Worm (Caenorhabditis elegans) whole organism, L4 larva: Measurements from ENCODE around the gene pycr-1.

Experiments
- F37D6.2 ChIP-seq: sonication (generic microtip); optimal IDR thresholded peaks from 2 replicates; lab custom pipeline; 2016; ENCODE audit warnings: mild to moderate bottlenecking, missing genetic modification characterization, missing compliant biosample characterization
- F49E8.2 ChIP-seq: sonication (generic microtip); optimal IDR thresholded peaks from 2 replicates; lab custom pipeline; 2016; ENCODE audit warnings: missing compliant biosample characterization, mild to moderate bottlenecking, missing genetic modification characterization, borderline replicate concordance
- T20F7.1 ChIP-seq: fragments of 200-800 bp; sonication (Bioruptor generic); optimal IDR thresholded peaks from 2 replicates; lab custom pipeline; 2018; ENCODE audit warnings: mild to moderate bottlenecking, missing genetic modification characterization, missing compliant biosample characterization
- T26A8.4 ChIP-seq: fragments of 200-800 bp; sonication (Bioruptor generic); IDR thresholded peaks from 2 replicates; pipeline ENCODE4 v1.3.6; 2022; ENCODE audit warnings: missing genetic modification characterization, missing compliant biosample characterization
- Y48G9A.11 ChIP-seq: fragments of 200-800 bp; sonication (Bioruptor generic); IDR thresholded peaks from 2 replicates; pipeline ENCODE4 v1.3.6; 2022; ENCODE audit warnings: missing genetic modification reagents, missing genetic modification characterization, missing compliant biosample characterization
- ZK337.2 ChIP-seq: fragments of 200-800 bp; sonication (Bioruptor generic); IDR thresholded peaks from 2 replicates; pipeline ENCODE4 v1.3.6; 2022; ENCODE audit warnings: missing genetic modification reagents, missing genetic modification characterization, missing compliant biosample characterization
- aha-1 ChIP-seq: fragments of 150-350 bp; peaks from one replicate; lab custom pipeline; 2014; ENCODE audit warnings: missing biosample characterization, missing genetic modification characterization
- aly-2 ChIP-seq: sonication (generic microtip); optimal IDR thresholded peaks from 2 replicates; lab custom pipeline; 2018; ENCODE audit warnings: missing biosample characterization, missing genetic modification characterization
- ama-1 ChIP-seq: fragments of 150-350 bp; optimal IDR thresholded peaks from 2 replicates; lab custom pipeline; 2014; ENCODE audit warnings: inconsistent platforms, mixed read lengths
- arid-1 ChIP-seq: fragments of 200-800 bp; sonication (Bioruptor generic); conservative IDR thresholded peaks from 2 replicates; pipeline ENCODE4 v1.3.6; 2022; ENCODE audit warnings: missing genetic modification reagents, missing genetic modification characterization, missing compliant biosample characterization
- attf-4 ChIP-seq: sonication (generic microtip); optimal IDR thresholded peaks from 3 replicates; lab custom pipeline; 2017; ENCODE audit warnings: missing biosample characterization, missing genetic modification characterization
- ceh-20 ChIP-seq: fragments of 200-800 bp; sonication (Bioruptor generic); IDR thresholded peaks from 2 replicates; pipeline ENCODE4 v1.3.6; 2022; ENCODE audit warnings: missing genetic modification reagents, missing genetic modification characterization, missing compliant biosample characterization
- ceh-32 ChIP-seq: sonication (generic microtip); optimal IDR thresholded peaks from 2 replicates; lab custom pipeline; 2016; ENCODE audit warnings: mild to moderate bottlenecking, missing genetic modification characterization, missing compliant biosample characterization; ENCODE audit not compliant: poor library complexity
- ceh-44 ChIP-seq: fragments of 200-800 bp; sonication (Bioruptor generic); IDR thresholded peaks from 2 replicates; pipeline ENCODE4 v1.3.6; 2022; ENCODE audit warnings: missing genetic modification reagents, missing genetic modification characterization, missing compliant biosample characterization
- ctbp-1 ChIP-seq: fragments of 200-800 bp; sonication (Bioruptor generic); IDR thresholded peaks from 2 replicates; pipeline ENCODE4 v1.3.6; 2022; ENCODE audit warnings: missing genetic modification reagents, missing genetic modification characterization, missing compliant biosample characterization
- daf-16 ChIP-seq, 3 experiments: sonication (generic microtip); optimal IDR thresholded peaks; 2 replicates each; lab custom pipeline; 2016 to 2017; ENCODE audit warnings: missing genetic modification characterization in 3 of 3, missing genetic modification reagents in 3 of 3, mild to moderate bottlenecking in 2 of 3, missing compliant biosample characterization in 2 of 3, missing biosample characterization in 1 of 3, moderate library complexity in 1 of 3
- daf-8 ChIP-seq: fragments of 200-800 bp; sonication (Bioruptor generic); IDR thresholded peaks from 2 replicates; pipeline ENCODE4 v1.3.6; 2022; ENCODE audit warnings: missing genetic modification characterization, missing compliant biosample characterization
- dmd-6 ChIP-seq: fragments of 200-800 bp; sonication (Bioruptor generic); IDR thresholded peaks from 2 replicates; pipeline ENCODE4 v1.3.6; 2022; ENCODE audit warnings: missing genetic modification reagents, missing genetic modification characterization, missing compliant biosample characterization
- hlh-11 ChIP-seq: fragments of 200-800 bp; sonication (Bioruptor generic); optimal IDR thresholded peaks from 2 replicates; lab custom pipeline; 2018; ENCODE audit warnings: mild to moderate bottlenecking, missing genetic modification characterization, missing compliant biosample characterization
- hmg-1.1 ChIP-seq: fragments of 200-800 bp; sonication (Bioruptor generic); IDR thresholded peaks from 2 replicates; pipeline ENCODE4 v1.3.6; 2022; ENCODE audit warnings: missing genetic modification reagents, missing genetic modification characterization, missing compliant biosample characterization
- lim-7 ChIP-seq: fragments of 200-800 bp; sonication (Bioruptor generic); IDR thresholded peaks from 2 replicates; pipeline ENCODE4 v1.3.6; 2022; ENCODE audit warnings: missing genetic modification characterization, missing compliant biosample characterization
- lin-1 ChIP-seq: fragments of 200-800 bp; sonication (Bioruptor generic); IDR thresholded peaks from 2 replicates; pipeline ENCODE4 v1.3.6; 2022; ENCODE audit warnings: missing genetic modification reagents, missing genetic modification characterization, missing compliant biosample characterization
- lin-15B ChIP-seq: fragments of 150-350 bp; sonication (generic microtip); optimal IDR thresholded peaks from 3 replicates; lab custom pipeline; 2014; ENCODE audit warnings: missing biosample characterization, missing genetic modification characterization
- lin-38 ChIP-seq: fragments of 200-800 bp; sonication (Bioruptor generic); IDR thresholded peaks from 2 replicates; pipeline ENCODE4 v1.3.6; 2022; ENCODE audit warnings: missing genetic modification reagents, missing genetic modification characterization, missing compliant biosample characterization
- lin-39 ChIP-seq: fragments of 150-350 bp; optimal IDR thresholded peaks from 2 replicates; lab custom pipeline; 2014; ENCODE audit warnings: missing biosample characterization, missing genetic modification reagents, missing genetic modification characterization
- lir-3 ChIP-seq: sonication (generic microtip); optimal IDR thresholded peaks from 2 replicates; lab custom pipeline; 2016; ENCODE audit warnings: mild to moderate bottlenecking, missing genetic modification characterization, missing compliant biosample characterization
- madf-5 ChIP-seq, 2 experiments: fragments of 200-800 bp; sonication (Bioruptor generic); IDR thresholded peaks; 2 replicates each; pipeline ENCODE4 v1.3.6; 2022; ENCODE audit warnings: missing compliant biosample characterization in 2 of 2, missing genetic modification characterization in 2 of 2
- madf-9 ChIP-seq: fragments of 200-800 bp; sonication (Bioruptor generic); conservative IDR thresholded peaks from 2 replicates; pipeline ENCODE4 v1.3.6; 2022; ENCODE audit warnings: missing genetic modification reagents, missing genetic modification characterization, missing compliant biosample characterization
- mdl-1 ChIP-seq, 2 experiments: fragments of 150-350 bp in 1 of 2; sonication (generic microtip) in 1 of 2; optimal IDR thresholded peaks; 2 replicates each; lab custom pipeline; 2014 to 2017; ENCODE audit warnings: missing biosample characterization in 2 of 2, missing genetic modification characterization in 2 of 2
- mes-2 ChIP-seq: sonication (generic microtip); optimal IDR thresholded peaks from 2 replicates; lab custom pipeline; 2016; ENCODE audit warnings: missing genotype, mild to moderate bottlenecking, missing genetic modification characterization, missing compliant biosample characterization; ENCODE audit not compliant: poor library complexity, severe bottlenecking
- mxl-2 ChIP-seq: fragments of 200-800 bp; sonication (Bioruptor generic); conservative IDR thresholded peaks from 2 replicates; pipeline ENCODE4 v1.3.6; 2022; ENCODE audit warnings: missing genetic modification reagents, missing genetic modification characterization, missing compliant biosample characterization
- mxl-3 ChIP-seq: fragments of 200-800 bp; sonication (Bioruptor generic); optimal IDR thresholded peaks from 2 replicates; lab custom pipeline; 2018; ENCODE audit warnings: mild to moderate bottlenecking, missing genetic modification characterization, missing compliant biosample characterization
- nhr-10 ChIP-seq: fragments of 150-350 bp; optimal IDR thresholded peaks from 2 replicates; lab custom pipeline; 2014; ENCODE audit warnings: missing biosample characterization, missing genetic modification characterization
- nhr-102 ChIP-seq: sonication (generic microtip); optimal IDR thresholded peaks from 2 replicates; lab custom pipeline; 2016; ENCODE audit warnings: mild to moderate bottlenecking, missing genetic modification characterization, moderate library complexity, missing compliant biosample characterization
- nhr-25 ChIP-seq: sonication (generic microtip); optimal IDR thresholded peaks from 2 replicates; lab custom pipeline; 2017; ENCODE audit warnings: missing genetic modification characterization, mild to moderate bottlenecking, missing compliant biosample characterization, antibody characterized with exemption, moderate library complexity, borderline replicate concordance; ENCODE audit not compliant: insufficient read depth
- nhr-28 ChIP-seq: fragments of 150-350 bp; optimal IDR thresholded peaks from 2 replicates; lab custom pipeline; 2014; ENCODE audit warnings: missing biosample characterization, missing genetic modification characterization
- nhr-41 ChIP-seq: fragments of 200-800 bp; sonication (Bioruptor generic); IDR thresholded peaks from 2 replicates; pipeline ENCODE4 v1.3.6; 2022; ENCODE audit warnings: missing genetic modification reagents, missing genetic modification characterization, missing compliant biosample characterization
- nhr-48 ChIP-seq: sonication (generic microtip); optimal IDR thresholded peaks from 2 replicates; lab custom pipeline; 2016; ENCODE audit warnings: mild to moderate bottlenecking, missing genetic modification characterization, missing compliant biosample characterization
- nhr-76 ChIP-seq: fragments of 150-350 bp; optimal IDR thresholded peaks from 2 replicates; lab custom pipeline; 2014; ENCODE audit warnings: missing biosample characterization, missing genetic modification characterization
- php-3 ChIP-seq: fragments of 200-800 bp; sonication (Bioruptor generic); IDR thresholded peaks from 2 replicates; pipeline ENCODE4 v1.3.6; 2022; ENCODE audit warnings: missing genetic modification reagents, missing genetic modification characterization, missing compliant biosample characterization
- sdz-12 ChIP-seq: fragments of 200-800 bp; sonication (Bioruptor generic); optimal IDR thresholded peaks from 2 replicates; lab custom pipeline; 2018; ENCODE audit warnings: mild to moderate bottlenecking, missing genetic modification characterization, missing compliant biosample characterization
- skn-1 ChIP-seq: fragments of 150-350 bp; optimal IDR thresholded peaks from 2 replicates; lab custom pipeline; 2014; ENCODE audit warnings: missing biosample characterization, missing genetic modification characterization
- snpc-4 ChIP-seq: fragments of 150-350 bp; optimal IDR thresholded peaks from 2 replicates; lab custom pipeline; 2014; ENCODE audit warnings: missing biosample characterization, missing genetic modification characterization
- spr-1 ChIP-seq: sonication (generic microtip); optimal IDR thresholded peaks from 2 replicates; lab custom pipeline; 2016; ENCODE audit warnings: mild to moderate bottlenecking, missing genetic modification characterization, missing compliant biosample characterization
- unc-62 ChIP-seq, 3 experiments: fragments of 150-350 bp in 1 of 3; sonication (generic microtip); optimal IDR thresholded peaks in 2 of 3; peaks in 1 of 3; 1 replicate in 1 of 3; 2 replicates in 2 of 3; lab custom pipeline; 2014 to 2017; ENCODE audit warnings: missing biosample characterization in 3 of 3, missing genetic modification characterization in 3 of 3, missing genetic modification reagents in 3 of 3, missing genotype in 1 of 3
- vab-7 ChIP-seq: fragments of 200-800 bp; sonication (Bioruptor generic); IDR thresholded peaks from 2 replicates; pipeline ENCODE4 v1.3.6; 2022; ENCODE audit warnings: missing genetic modification reagents, missing genetic modification characterization, missing compliant biosample characterization
- ztf-11 ChIP-seq: fragments of 150-350 bp; optimal IDR thresholded peaks from 2 replicates; lab custom pipeline; 2014; ENCODE audit warnings: missing biosample characterization, missing genetic modification characterization

Gene pycr-1

ce11 chrX:12175667-12176278 lies 29.1 kb downstream of the pycr-1 start:
- TF ChIP-seq snpc-4 (no peak), skn-1 (tag; lab: Kevin White, UChicago) (no peak), aha-1 (tag; lab: Kevin White, UChicago) (peak; percentile 62), ZK337.2 (GFP tag; lab: Robert Waterston, UW) (no peak), arid-1 (GFP tag; lab: Robert Waterston, UW) (no peak), ceh-20 (GFP tag; lab: Robert Waterston, UW) (peak; percentile 27; the same call in 1 of the 2 replicates), nhr-76 (no peak), mes-2 (tag; lab: Kevin White, UChicago) (no peak), ctbp-1 (GFP tag; lab: Robert Waterston, UW) (no peak), lim-7 (GFP tag; lab: Robert Waterston, UW) (no peak), daf-8 (GFP tag; lab: Robert Waterston, UW) (no peak), ama-1 (lab: Kevin White, UChicago) (no peak), madf-9 (GFP tag; lab: Robert Waterston, UW) (no peak), nhr-41 (GFP tag; lab: Robert Waterston, UW) (no peak), hlh-11 (tag; lab: Kevin White, UChicago) (peak; percentile 11), aly-2 (tag; lab: Kevin White, UChicago) (no peak), daf-16 (GFP tag; optimal IDR thresholded peaks at IDR 0.05; lab: Kevin White, UChicago) (peak in 1 of 2 experiments; percentile 4), daf-16 (tag; optimal IDR thresholded peaks at IDR 0.05; lab: Kevin White, UChicago) (no peak), madf-5 (GFP tag; IDR thresholded peaks at IDR 0.05; lab: Robert Waterston, UW) (no peak), mxl-2 (GFP tag; lab: Robert Waterston, UW) (no peak), attf-4 (no peak), T26A8.4 (GFP tag; lab: Robert Waterston, UW) (no peak), unc-62 (GFP tag; optimal IDR thresholded peaks at IDR 0.05 in 1 of 2; lab: Kevin White, UChicago) (peak in 1 of 2 experiments; percentile 16), unc-62 (tag; optimal IDR thresholded peaks at IDR 0.05; lab: Kevin White, UChicago) (no peak), F49E8.2 (no peak), lir-3 (no peak), T20F7.1 (GFP tag; lab: Kevin White, UChicago) (no peak), spr-1 (tag; lab: Kevin White, UChicago) (no peak), F37D6.2 (tag; lab: Kevin White, UChicago) (no peak), nhr-28 (peak; percentile 21), lin-1 (GFP tag; lab: Robert Waterston, UW) (no peak), dmd-6 (GFP tag; lab: Robert Waterston, UW) (peak; percentile 26; the same call in 1 of the 2 replicates), lin-39 (tag; lab: Kevin White, UChicago) (no peak)

ce11 chrX:12176394-12176793 lies 29.8 kb downstream of the pycr-1 start:
- TF ChIP-seq vab-7 (GFP tag; lab: Robert Waterston, UW) (no peak), sdz-12 (GFP tag; lab: Kevin White, UChicago) (no peak), lin-15B (no peak), mdl-1 (tag; optimal IDR thresholded peaks at IDR 0.05; lab: Kevin White, UChicago) (peak in 1 of 2 experiments; percentile 5), nhr-10 (tag; lab: Kevin White, UChicago) (no peak), nhr-102 (tag; lab: Kevin White, UChicago) (no peak), unc-62 (GFP tag; optimal IDR thresholded peaks at IDR 0.05 in 1 of 2; lab: Kevin White, UChicago) (no peak), unc-62 (tag; optimal IDR thresholded peaks at IDR 0.05; lab: Kevin White, UChicago) (no peak), php-3 (GFP tag; lab: Robert Waterston, UW) (no peak), hmg-1.1 (GFP tag; lab: Robert Waterston, UW) (no peak), F49E8.2 (no peak), lin-38 (GFP tag; lab: Robert Waterston, UW) (no peak), attf-4 (no peak), nhr-76 (no peak), Y48G9A.11 (no peak), hlh-11 (tag; lab: Kevin White, UChicago) (peak; percentile 67), ceh-32 (tag; lab: Kevin White, UChicago) (no peak), nhr-28 (peak; percentile 40), ceh-44 (GFP tag; lab: Robert Waterston, UW) (no peak), daf-16 (GFP tag; optimal IDR thresholded peaks at IDR 0.05; lab: Kevin White, UChicago) (no peak), daf-16 (tag; optimal IDR thresholded peaks at IDR 0.05; lab: Kevin White, UChicago) (no peak), ztf-11 (tag; lab: Kevin White, UChicago) (no peak), mxl-3 (GFP tag; lab: Kevin White, UChicago) (peak; percentile 34), aha-1 (tag; lab: Kevin White, UChicago) (no peak), nhr-48 (tag; lab: Kevin White, UChicago) (peak; percentile 47), nhr-25 (tag; lab: Kevin White, UChicago) (no peak)
